Worm (Caenorhabditis elegans): ENCODE measurements around the gene gst-32.

DNA sequence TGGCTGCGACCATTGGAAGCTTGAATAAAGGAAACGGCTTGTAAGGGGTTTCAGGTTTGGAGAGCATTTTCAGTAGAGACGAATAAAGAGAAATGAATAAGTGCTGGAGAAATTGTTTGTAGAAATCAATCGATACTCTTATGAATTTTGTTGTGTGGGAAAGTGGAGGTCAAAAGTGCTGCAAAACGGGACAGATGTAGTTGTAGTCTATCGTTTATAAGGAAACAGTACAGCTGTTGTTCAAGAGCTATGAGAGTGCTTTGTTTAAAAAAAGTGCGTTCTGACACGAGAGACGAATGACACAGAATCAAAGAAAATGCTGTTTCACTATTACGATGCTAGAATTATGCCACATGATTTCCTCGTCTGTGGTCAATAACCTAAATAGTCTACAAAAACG lies 47.9 kb downstream of the gst-32 start, which contains the start of gene Y53F4B.62:
- TF ChIP-seq blmp-1 (tag; optimal IDR thresholded peaks at IDR 0.05) (no peak), unc-62 (GFP tag; optimal IDR thresholded peaks at IDR 0.05) (no peak), ceh-43 (GFP tag; optimal IDR thresholded peaks at IDR 0.05) (no peak)

All from whole organism, mixed stage, embryonic.